Fruit fly (Drosophila melanogaster) whole organism: ENCODE data around the gene CG33489.

ENCODE experiments used
- pan ChIP-seq: fragments of >200 bp; optimal IDR thresholded peaks from 2 replicates; lab custom pipeline; 2017
- psq ChIP-seq: fragments of >200 bp; optimal IDR thresholded peaks from 2 replicates; lab custom pipeline; 2017
- usp ChIP-seq: fragments of >200 bp; optimal IDR thresholded peaks from 2 replicates; lab custom pipeline; 2017; ENCODE audit warnings: missing biosample characterization, missing genetic modification characterization, mixed read lengths

DNA sequence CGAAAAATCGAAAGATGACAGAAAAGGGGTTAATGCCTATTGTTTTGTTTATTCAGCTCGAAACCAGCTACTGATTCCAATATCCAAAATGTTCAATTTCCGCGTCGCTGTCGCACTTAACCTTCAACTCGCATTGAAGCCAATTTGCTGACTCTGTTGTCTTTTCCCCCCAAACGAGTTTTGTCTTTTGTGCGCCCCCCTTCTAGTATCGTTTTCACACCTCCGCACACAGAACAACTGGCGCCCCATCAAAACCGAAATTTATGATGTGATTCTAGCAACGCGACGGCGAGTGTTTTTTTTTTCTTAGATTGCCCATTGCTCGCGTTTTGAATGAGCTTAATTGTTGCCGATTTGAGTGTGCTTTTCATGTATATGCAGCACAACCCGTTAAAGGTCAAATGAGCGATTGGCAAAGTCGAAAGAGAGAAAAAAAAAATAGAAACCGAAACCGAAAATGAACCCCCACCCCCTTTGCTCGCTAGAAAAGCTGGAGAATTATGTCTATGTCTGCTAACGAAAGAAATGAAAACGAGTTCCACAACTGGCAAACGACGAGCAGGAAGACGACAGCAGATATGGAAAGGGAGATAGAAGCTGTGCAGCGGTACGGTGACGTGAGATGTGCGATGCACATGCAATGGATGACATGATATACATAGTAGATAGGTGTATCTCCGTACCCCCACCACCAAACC lies 26.3 kb downstream of the CG33489 start:
- TF ChIP-seq psq (no peak), usp (no peak), pan (lab: Kevin White, UChicago) (no peak)
